Worm (Caenorhabditis elegans) whole organism, L4/young adult: ENCODE measurements around the gene C34E10.9.

Experiments
- W03F9.2 ChIP-seq: fragments of 150-350 bp; optimal IDR thresholded peaks from 2 replicates; lab custom pipeline; 2014; ENCODE audit warnings: missing biosample characterization, missing genetic modification characterization
- him-1 ChIP-seq: sonication (generic microtip); optimal IDR thresholded peaks from 2 replicates; lab custom pipeline; 2016; ENCODE audit warnings: missing genotype, missing genetic modification reagents, missing genetic modification characterization, missing compliant biosample characterization

DNA sequence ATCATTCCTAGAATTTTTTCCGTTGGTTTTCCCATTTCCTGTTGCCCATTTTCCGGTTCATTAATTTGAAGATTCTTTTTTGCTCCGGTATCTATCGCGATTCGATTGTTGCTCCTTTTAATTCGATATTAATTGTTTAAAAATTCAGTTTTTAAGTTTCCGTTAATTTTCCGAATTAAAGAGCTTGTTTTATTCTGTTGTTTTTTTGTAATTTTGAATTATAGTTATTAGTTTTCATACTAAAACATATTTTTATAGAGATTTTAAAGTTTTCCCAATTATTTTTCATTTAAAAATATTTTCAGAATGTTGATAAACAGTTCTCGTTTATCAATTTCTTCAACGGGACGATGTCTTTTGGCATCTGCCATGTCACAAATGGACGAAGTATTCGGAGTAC is 28.9 kb downstream of the C34E10.9 start, which contains the start of gene mrps-26:
- TF ChIP-seq him-1 (tag; lab: Kevin White, UChicago) (no peak), W03F9.2 (tag; lab: Kevin White, UChicago) (no peak)
